Fruit fly (Drosophila melanogaster) whole organism, adult: ENCODE measurements around the gene CG44405.

Experiments
- CG11617 ChIP-seq: fragments of 200-800 bp; sonication (Bioruptor generic); optimal IDR thresholded peaks from 2 replicates; lab custom pipeline; 2017; ENCODE audit warnings: mild to moderate bottlenecking, missing biosample characterization, missing genetic modification reagents, missing genetic modification characterization
- CG14711 ChIP-seq: fragments of 200-800 bp; sonication (Bioruptor generic); optimal IDR thresholded peaks from 2 replicates; lab custom pipeline; 2018; ENCODE audit warnings: missing biosample characterization, mild to moderate bottlenecking, missing genetic modification characterization, moderate library complexity
- CG1620 ChIP-seq: fragments of 200-800 bp; sonication (Bioruptor generic); optimal IDR thresholded peaks from 2 replicates; lab custom pipeline; 2016; ENCODE audit warnings: missing biosample characterization, missing genetic modification characterization
- CG33017 ChIP-seq: fragments of 200-800 bp; sonication (Bioruptor generic); optimal IDR thresholded peaks from 2 replicates; lab custom pipeline; 2018; ENCODE audit warnings: missing biosample characterization, mild to moderate bottlenecking, missing genetic modification characterization, moderate library complexity
- CG7045 ChIP-seq: fragments of 200-800 bp; sonication (Bioruptor generic); optimal IDR thresholded peaks from 2 replicates; lab custom pipeline; 2017; ENCODE audit warnings: missing biosample characterization, mild to moderate bottlenecking, missing genetic modification characterization
- CG7101 ChIP-seq: fragments of 200-800 bp; sonication (Bioruptor generic); optimal IDR thresholded peaks from 2 replicates; lab custom pipeline; 2018; ENCODE audit warnings: missing biosample characterization, mild to moderate bottlenecking, missing genetic modification characterization, moderate library complexity
- Hr96 ChIP-seq: fragments of 200-800 bp; sonication (Bioruptor generic); optimal IDR thresholded peaks from 2 replicates; lab custom pipeline; 2016; ENCODE audit warnings: missing biosample characterization, missing genetic modification characterization
- Mnt ChIP-seq: fragments of 200-800 bp; sonication (Bioruptor generic); optimal IDR thresholded peaks from 2 replicates; lab custom pipeline; 2016; ENCODE audit warnings: missing biosample characterization, mild to moderate bottlenecking, missing genetic modification characterization
- bab1 ChIP-seq: fragments of 200-800 bp; sonication (Bioruptor generic); optimal IDR thresholded peaks from 3 replicates; lab custom pipeline; 2019; ENCODE audit warnings: missing biosample characterization, mild to moderate bottlenecking, missing genetic modification characterization, moderate library complexity
- kay ChIP-seq: fragments of 200-800 bp; sonication (Bioruptor generic); peaks from one replicate; lab custom pipeline; 2016; ENCODE audit warnings: missing biosample characterization, missing genetic modification characterization, borderline replicate concordance
- ovo ChIP-seq: fragments of 200-800 bp; sonication (Bioruptor generic); optimal IDR thresholded peaks from 2 replicates; lab custom pipeline; 2016; ENCODE audit warnings: missing biosample characterization, missing genetic modification characterization
- pad ChIP-seq: fragments of 200-800 bp; sonication (Bioruptor generic); optimal IDR thresholded peaks from 3 replicates; lab custom pipeline; 2017; ENCODE audit warnings: missing biosample characterization, missing genetic modification characterization, mild to moderate bottlenecking, moderate library complexity, missing genetic modification reagents
- toe ChIP-seq: fragments of 200-800 bp; sonication (Bioruptor generic); optimal IDR thresholded peaks from 2 replicates; lab custom pipeline; 2016; ENCODE audit warnings: missing biosample characterization, missing genetic modification characterization

dm6 chr2L:16316410-16316809, 25.7 kb downstream of the CG44405 start:
- TF ChIP-seq ovo = no peak
- no peak for TF ChIP-seq CG7101 (tag; lab: Kevin White, UChicago)
- no peak for TF ChIP-seq CG7045 (GFP tag; lab: Kevin White, UChicago)
- no peak for TF ChIP-seq bab1 (GFP tag; lab: Kevin White, UChicago)
- TF ChIP-seq Mnt (GFP tag; lab: Kevin White, UChicago) = no peak
- no peak for TF ChIP-seq pad (GFP tag; lab: Kevin White, UChicago)
- no peak for TF ChIP-seq kay (GFP tag; lab: Kevin White, UChicago)
- TF ChIP-seq CG11617 (GFP tag; lab: Kevin White, UChicago) = no peak
- TF ChIP-seq CG1620 (GFP tag; lab: Kevin White, UChicago) = no peak
- TF ChIP-seq CG33017 = no peak
- no peak for TF ChIP-seq Hr96 (GFP tag; lab: Kevin White, UChicago)
- TF ChIP-seq CG14711 (tag; lab: Kevin White, UChicago) = no peak
- TF ChIP-seq toe (GFP tag; lab: Kevin White, UChicago) = no peak
